Worm (Caenorhabditis elegans) whole organism, L4/young adult: ENCODE data around the gene srx-110.

Experiments
- W03F9.2 ChIP-seq: fragments of 150-350 bp; optimal IDR thresholded peaks from 2 replicates; lab custom pipeline; 2014; ENCODE audit warnings: missing biosample characterization, missing genetic modification characterization
- dao-5 ChIP-seq: sonication (generic microtip); optimal IDR thresholded peaks from 2 replicates; lab custom pipeline; 2016; ENCODE audit warnings: missing genotype, missing genetic modification characterization, moderate library complexity, missing compliant biosample characterization
- him-1 ChIP-seq: sonication (generic microtip); optimal IDR thresholded peaks from 2 replicates; lab custom pipeline; 2016; ENCODE audit warnings: missing genotype, missing genetic modification reagents, missing genetic modification characterization, missing compliant biosample characterization

- no peak for TF ChIP-seq him-1
- TF ChIP-seq dao-5 (tag; lab: Kevin White, UChicago) = no peak
- no peak for TF ChIP-seq W03F9.2
Observed at ce11 chrII:3664470-3664869, 44.9 kb upstream of the srx-110 start, which contains the start of gene F19B10.3.
